Worm (Caenorhabditis elegans): Measurements from ENCODE around the gene Y113G7B.28.

Y113G7B.28 gene

DNA sequence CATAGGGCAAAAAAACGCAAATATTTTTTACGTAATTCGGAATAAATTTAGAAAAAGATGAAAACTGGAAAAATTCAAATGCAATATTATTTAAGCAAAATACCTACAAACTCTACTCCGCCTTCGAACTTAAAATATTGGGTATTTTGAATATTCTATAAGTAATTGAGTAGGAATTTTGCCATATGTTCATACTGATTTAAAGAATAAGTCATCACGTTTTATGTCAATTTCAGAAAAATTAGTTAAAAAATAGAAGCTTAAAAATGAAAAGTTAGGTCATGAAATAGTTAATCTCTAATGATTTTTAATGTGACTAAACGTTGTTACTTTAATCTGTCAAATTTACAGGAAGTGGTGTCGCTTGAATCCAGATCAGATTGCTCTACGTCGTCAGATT lies 44.4 kb upstream of the Y113G7B.28 start, which contains the start of gene F19B2.7:
Gene F19B2.7 (plus strand): TSS at position 301 of the 400 bp plus-strand sequence.
- no peak for TF ChIP-seq egl-43 (GFP tag; IDR thresholded peaks at IDR 0.05)
- TF ChIP-seq dpl-1 (GFP tag; optimal IDR thresholded peaks at IDR 0.05), result no peak
- TF ChIP-seq skn-1 (tag; optimal IDR thresholded peaks at IDR 0.05), result no peak
- TF ChIP-seq pqm-1 (tag; optimal IDR thresholded peaks at IDR 0.05), result no peak
- TF ChIP-seq dmd-9 (GFP tag; IDR thresholded peaks at IDR 0.05), result no peak
- TF ChIP-seq ZK337.2 (GFP tag; IDR thresholded peaks at IDR 0.05), result no peak
- TF ChIP-seq nhr-11 (tag; optimal IDR thresholded peaks at IDR 0.05), result no peak
- TF ChIP-seq T20F7.1 (GFP tag; optimal IDR thresholded peaks at IDR 0.05), result no peak
- no peak for TF ChIP-seq nhr-25 (tag; optimal IDR thresholded peaks at IDR 0.05; ENCODE audit: borderline replicate concordance, insufficient read depth)
- no peak for TF ChIP-seq ceh-44 (GFP tag; IDR thresholded peaks at IDR 0.05)
- no peak for TF ChIP-seq T26A8.4 (GFP tag; IDR thresholded peaks at IDR 0.05)
- no peak for TF ChIP-seq rbr-2 (tag; optimal IDR thresholded peaks at IDR 0.05)
- no peak for TF ChIP-seq zfp-2 (tag; optimal IDR thresholded peaks at IDR 0.05)
- TF ChIP-seq aha-1 (tag), result no peak
- TF ChIP-seq pha-4 (GFP tag; IDR thresholded peaks at IDR 0.05), result no peak
- TF ChIP-seq pha-4 (tag; optimal IDR thresholded peaks at IDR 0.05), result no peak
- no peak for TF ChIP-seq F26F4.8 (GFP tag; conservative IDR thresholded peaks at IDR 0.05)
- no peak for TF ChIP-seq mep-1 (tag; optimal IDR thresholded peaks at IDR 0.05)
- no peak for TF ChIP-seq madf-5 (GFP tag; IDR thresholded peaks at IDR 0.05)

DNA sequence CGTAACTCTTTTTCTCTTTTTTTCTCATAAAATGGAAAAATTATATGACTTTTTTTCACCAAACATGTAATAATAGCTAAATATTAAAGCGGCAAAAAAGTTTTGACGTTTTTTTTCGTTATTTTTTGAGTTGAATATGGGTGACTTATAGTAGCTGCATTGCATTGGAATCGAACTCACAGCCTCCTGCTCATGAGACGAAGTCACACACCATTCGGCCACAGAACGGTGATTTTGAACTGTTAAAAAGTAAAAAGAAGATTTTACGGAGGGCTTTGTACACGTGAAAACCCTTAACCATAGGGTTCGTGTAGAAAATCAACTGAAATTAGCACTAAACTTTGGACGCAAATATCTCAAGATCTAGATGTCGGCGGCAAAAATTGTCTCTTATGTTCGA lies 43.9 kb upstream of the Y113G7B.28 start:
- TF ChIP-seq dpl-1 (GFP tag; optimal IDR thresholded peaks at IDR 0.05) (no peak), nhr-48 (tag; optimal IDR thresholded peaks at IDR 0.05) (no peak), lin-39 (tag; optimal IDR thresholded peaks at IDR 0.05) (no peak), F10B5.3 (tag; optimal IDR thresholded peaks at IDR 0.05) (no peak), ama-1 (optimal IDR thresholded peaks at IDR 0.05) (no peak), Y75B8A.6 (GFP tag; IDR thresholded peaks at IDR 0.05) (no peak), ztf-11 (tag; optimal IDR thresholded peaks at IDR 0.05) (no peak), egl-27 (tag; optimal IDR thresholded peaks at IDR 0.05) (no peak), zfp-3 (GFP tag; conservative IDR thresholded peaks at IDR 0.05) (no peak), lin-13 (GFP tag; optimal IDR thresholded peaks at IDR 0.05) (no peak), ceh-20 (GFP tag; IDR thresholded peaks at IDR 0.05) (no peak)

DNA sequence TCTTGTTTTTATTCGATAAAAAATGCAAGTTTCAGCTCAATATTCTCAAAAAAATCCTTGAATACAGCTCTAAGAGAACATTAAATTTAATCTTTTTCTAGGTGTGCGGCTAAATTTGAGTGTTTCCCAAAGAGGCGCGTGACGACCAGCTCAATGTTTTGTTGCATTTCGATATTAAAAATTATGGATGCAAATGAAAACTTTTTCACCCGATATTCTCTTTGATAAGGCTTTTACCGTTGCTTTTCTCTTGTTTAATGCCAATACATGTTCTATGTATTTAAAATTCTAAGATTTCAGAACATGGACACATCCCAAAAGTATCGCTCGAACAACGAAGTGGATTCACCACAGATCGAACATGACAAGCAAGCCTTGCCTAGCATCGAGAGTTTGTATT lies 37.6 kb upstream of the Y113G7B.28 start, which contains the start of gene F19B2.6:
Gene F19B2.6 (plus strand): TSS at position 301 of the 400 bp plus-strand sequence.
- no peak for TF ChIP-seq zip-2 (tag; optimal IDR thresholded peaks at IDR 0.05)
- TF ChIP-seq nhr-28 (tag; optimal IDR thresholded peaks at IDR 0.05), result no peak

DNA sequence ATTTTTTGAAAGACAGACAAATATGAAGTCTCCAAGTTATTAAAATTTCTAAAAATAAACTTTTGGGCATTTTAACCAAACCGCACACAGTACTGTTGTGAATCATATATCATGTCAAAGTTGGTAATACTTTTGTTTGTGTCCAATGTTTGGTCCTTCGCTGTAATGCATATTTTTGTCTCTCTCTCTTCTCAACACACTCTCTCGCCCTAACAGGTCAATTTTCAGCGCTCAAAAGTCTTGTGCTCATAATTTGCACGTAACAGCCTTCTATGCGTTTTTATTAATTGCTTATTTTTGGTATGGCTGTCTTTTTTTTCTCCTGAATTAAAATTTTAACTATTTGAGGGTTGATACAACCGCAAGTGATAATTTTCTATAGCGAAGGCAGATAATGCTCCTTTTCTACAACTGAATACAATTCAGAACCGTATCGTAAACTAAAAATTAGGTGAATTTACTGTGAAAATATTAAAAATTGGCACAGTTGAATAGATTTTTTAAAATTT lies 34.0 kb upstream of the Y113G7B.28 start:
- TF ChIP-seq dmd-6 (GFP tag; IDR thresholded peaks at IDR 0.05) (no peak), lin-39 (tag; optimal IDR thresholded peaks at IDR 0.05) (no peak), hif-1 (tag; optimal IDR thresholded peaks at IDR 0.05) (peak in 1 of 2 experiments; percentile 76), daf-8 (GFP tag; IDR thresholded peaks at IDR 0.05) (no peak), Y75B8A.6 (GFP tag; IDR thresholded peaks at IDR 0.05) (no peak), mep-1 (tag; optimal IDR thresholded peaks at IDR 0.05) (no peak), fkh-10 (GFP tag; optimal IDR thresholded peaks at IDR 0.05) (no peak), tag-97 (GFP tag; IDR thresholded peaks at IDR 0.05) (no peak), ama-1 (optimal IDR thresholded peaks at IDR 0.05) (no peak), zfp-2 (tag; optimal IDR thresholded peaks at IDR 0.05) (no peak), mdt-29 (GFP tag; IDR thresholded peaks at IDR 0.05) (no peak), pha-4 (GFP tag; IDR thresholded peaks at IDR 0.05) (no peak), pha-4 (tag; optimal IDR thresholded peaks at IDR 0.05) (no peak), unc-62 (GFP tag; optimal IDR thresholded peaks at IDR 0.05 in 1 of 2) (peak in 1 of 2 experiments; percentile 56), unc-62 (tag; optimal IDR thresholded peaks at IDR 0.05) (no peak), nhr-102 (tag; optimal IDR thresholded peaks at IDR 0.05) (peak; percentile 33), ces-1 (GFP tag; optimal IDR thresholded peaks at IDR 0.05) (no peak), mes-2 (tag; optimal IDR thresholded peaks at IDR 0.05; ENCODE audit: poor library complexity, severe bottlenecking) (no peak), lin-1 (GFP tag; IDR thresholded peaks at IDR 0.05) (no peak), ceh-62 (tag; optimal IDR thresholded peaks at IDR 0.05) (no peak), T26A8.4 (GFP tag; IDR thresholded peaks at IDR 0.05) (no peak), jun-1 (tag; optimal IDR thresholded peaks at IDR 0.05) (peak; percentile 11), unc-130 (GFP tag; optimal IDR thresholded peaks at IDR 0.05) (no peak), aha-1 (tag) (peak; percentile 79), dmd-8 (GFP tag; IDR thresholded peaks at IDR 0.05) (0 out of 2 replicates have a peak, but pooled peaks have one; percentile 14)

All from whole organism, L4 larva.